Fruit fly (Drosophila melanogaster): Measurements from ENCODE around the gene CG33710.

DNA sequence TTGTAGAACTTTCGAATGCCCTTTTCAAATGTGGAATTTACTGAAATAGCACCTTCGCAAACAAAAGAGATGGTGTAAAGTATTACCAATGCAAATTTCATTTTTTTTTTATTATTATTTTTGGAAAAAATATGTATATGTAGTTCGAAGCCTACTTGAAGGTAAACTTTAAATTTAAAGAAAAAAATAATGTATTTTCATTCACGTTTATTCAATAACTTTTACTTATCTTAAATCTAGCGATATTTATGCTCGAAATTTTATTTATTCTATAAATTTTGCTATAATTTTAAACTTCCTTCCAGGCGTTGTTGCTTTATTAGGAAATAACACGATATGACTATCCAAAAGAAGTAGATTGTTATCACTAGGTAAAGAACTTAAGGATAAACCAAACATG, at the start of gene CG33710:
- TF ChIP-seq CG8478 (optimal IDR thresholded peaks at IDR 0.05) (no peak), CTCF (optimal IDR thresholded peaks at IDR 0.05) (no peak)

Measured in S2 (cell line).